Fruit fly (Drosophila melanogaster): Measurements from ENCODE around the gene Mzt1.

- TF ChIP-seq Mnt (GFP tag; optimal IDR thresholded peaks at IDR 0.05): no peak
- TF ChIP-seq CG33017 (tag; optimal IDR thresholded peaks at IDR 0.05): no peak
- TF ChIP-seq tj (GFP tag; optimal IDR thresholded peaks at IDR 0.05): peak; percentile 3
- no peak for TF ChIP-seq Hr96 (GFP tag; optimal IDR thresholded peaks at IDR 0.05)
- no peak for TF ChIP-seq kay (GFP tag; ENCODE audit: borderline replicate concordance)
- TF ChIP-seq bab1 (GFP tag; optimal IDR thresholded peaks at IDR 0.05): no peak
- no peak for TF ChIP-seq CG1620 (GFP tag; optimal IDR thresholded peaks at IDR 0.05)
- TF ChIP-seq CG11617 (GFP tag; optimal IDR thresholded peaks at IDR 0.05): no peak
- TF ChIP-seq cic (GFP tag; optimal IDR thresholded peaks at IDR 0.05): no peak
These were observed 49.8 kb downstream of the Mzt1 start for dm6 chr3L:2438609-2439422.

Measured in whole organism, adult.